Worm (Caenorhabditis elegans) whole organism, L4/young adult: Measurements from ENCODE around the gene abf-4.

ENCODE experiments used
- W03F9.2 ChIP-seq: fragments of 150-350 bp; optimal IDR thresholded peaks from 2 replicates; lab custom pipeline; 2014; ENCODE audit warnings: missing biosample characterization, missing genetic modification characterization
- dao-5 ChIP-seq: sonication (generic microtip); optimal IDR thresholded peaks from 2 replicates; lab custom pipeline; 2016; ENCODE audit warnings: missing genotype, missing genetic modification characterization, moderate library complexity, missing compliant biosample characterization
- him-1 ChIP-seq: sonication (generic microtip); optimal IDR thresholded peaks from 2 replicates; lab custom pipeline; 2016; ENCODE audit warnings: missing genotype, missing genetic modification reagents, missing genetic modification characterization, missing compliant biosample characterization

ce11 chrV:20547048-20547447, 11.1 kb downstream of the abf-4 start, which contains the start of gene Y38H6C.18:
- TF ChIP-seq W03F9.2 (tag; lab: Kevin White, UChicago), result no peak
- TF ChIP-seq him-1, result no peak
- no peak for TF ChIP-seq dao-5 (tag; lab: Kevin White, UChicago)
